Fruit fly (Drosophila melanogaster) S2 (cell line): ENCODE results near the gene CG31663.

Experiments
- CG8478 ChIP-seq: fragments of >200 bp; optimal IDR thresholded peaks from 2 replicates; lab custom pipeline; 2018
- CTCF ChIP-seq, 2 experiments: fragments of >200 bp; optimal IDR thresholded peaks; 2 replicates each; lab custom pipeline; 2018

The CG31663 gene

dm6 chr2L:1881380-1881779, at the start of gene CG31663:
Gene CG31663 (minus strand): TSS chr2L:1881480.
- TF ChIP-seq CG8478 (no peak), CTCF (optimal IDR thresholded peaks at IDR 0.05; lab: Kevin White, UChicago) (no peak)

DNA sequence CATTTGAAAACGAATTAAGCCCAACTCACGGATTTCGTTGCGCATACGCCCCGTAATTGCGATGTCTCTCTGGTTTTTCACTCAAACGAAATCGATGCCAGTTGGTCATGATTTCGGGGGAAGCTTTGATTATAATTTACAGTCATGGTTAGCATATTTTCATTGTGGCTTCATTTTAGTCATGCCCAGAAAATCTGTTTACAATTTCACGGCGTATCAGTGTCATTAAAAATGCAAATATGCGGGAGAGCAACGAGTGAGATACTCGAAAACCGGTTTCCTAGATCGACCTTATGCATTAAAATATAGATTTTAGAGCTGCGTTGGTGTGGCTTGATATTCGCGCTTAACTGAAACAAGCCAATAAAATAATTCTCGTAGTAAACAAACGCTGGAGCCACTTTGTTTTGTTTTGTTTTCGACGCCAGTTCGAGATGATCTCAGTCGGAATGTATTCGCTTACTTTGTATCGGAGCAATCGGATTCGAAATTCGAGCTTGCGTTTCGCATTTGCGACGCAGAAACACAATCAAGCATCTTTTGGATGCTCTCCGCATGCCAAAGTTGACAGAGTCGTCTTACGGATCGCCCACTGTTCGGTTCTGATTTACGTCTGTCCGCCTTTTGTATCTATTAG, 49.4 kb upstream of the CG31663 start:
- no peak for TF ChIP-seq CG8478

- TF ChIP-seq CTCF (optimal IDR thresholded peaks at IDR 0.05; lab: Kevin White, UChicago) (no peak), CG8478 (no peak)
Observed at dm6 chr2L:1927406-1927805, 46.1 kb upstream of the CG31663 start.

DNA sequence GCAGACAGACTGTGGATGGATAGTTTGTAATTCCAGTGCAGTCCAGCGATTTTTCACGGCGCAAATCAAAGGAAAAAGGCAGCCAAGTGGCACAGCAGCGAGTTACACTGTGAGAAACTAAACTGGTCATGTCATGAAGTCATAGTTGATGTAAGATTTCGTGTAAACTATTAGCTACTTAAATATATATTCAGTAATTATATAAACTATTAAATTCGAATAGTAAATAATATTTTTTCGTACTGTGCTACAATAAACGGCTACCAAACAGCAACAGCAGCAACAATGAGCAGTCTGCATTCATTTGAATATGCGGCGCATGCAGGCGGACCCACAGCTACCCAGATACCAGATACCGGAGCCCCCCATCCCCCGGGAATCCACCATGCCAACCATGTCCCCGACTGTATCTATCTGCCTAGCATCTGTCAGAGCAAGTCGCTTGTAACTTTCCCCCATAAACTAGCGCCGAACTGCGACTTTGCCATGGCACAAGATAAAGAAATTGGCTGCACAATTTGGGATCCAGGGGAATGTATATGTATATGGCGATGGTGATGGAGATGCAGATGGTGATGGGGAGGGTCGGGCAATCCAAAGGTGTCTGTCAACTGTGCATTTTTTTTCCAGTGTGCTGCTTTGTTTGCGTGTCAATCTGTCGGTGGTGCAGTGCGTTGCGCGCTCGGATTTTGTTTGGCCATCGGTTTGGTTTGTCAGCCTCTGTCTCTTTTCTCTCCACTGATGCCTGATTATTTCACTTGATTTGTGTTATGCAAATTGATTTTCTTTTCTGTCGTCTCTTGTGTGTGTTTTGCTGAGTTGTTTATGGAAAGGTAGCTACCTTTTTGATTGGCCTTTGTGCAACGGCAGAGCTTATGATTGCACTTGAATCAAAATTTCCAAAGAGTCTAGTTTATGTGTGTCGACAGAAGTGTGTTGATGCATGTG, 44.9 kb upstream of the CG31663 start:
- TF ChIP-seq CTCF (optimal IDR thresholded peaks at IDR 0.05; lab: Kevin White, UChicago) (no peak), CG8478 (no peak)

- TF ChIP-seq CTCF (optimal IDR thresholded peaks at IDR 0.05; lab: Kevin White, UChicago) (no peak), CG8478 (no peak)
Observed at dm6 chr2L:1923846-1924245, 42.6 kb upstream of the CG31663 start.

- no peak for TF ChIP-seq CTCF (optimal IDR thresholded peaks at IDR 0.05; lab: Kevin White, UChicago)
- no peak for TF ChIP-seq CG8478
Observed at dm6 chr2L:1916461-1916860, 35.2 kb upstream of the CG31663 start.

DNA sequence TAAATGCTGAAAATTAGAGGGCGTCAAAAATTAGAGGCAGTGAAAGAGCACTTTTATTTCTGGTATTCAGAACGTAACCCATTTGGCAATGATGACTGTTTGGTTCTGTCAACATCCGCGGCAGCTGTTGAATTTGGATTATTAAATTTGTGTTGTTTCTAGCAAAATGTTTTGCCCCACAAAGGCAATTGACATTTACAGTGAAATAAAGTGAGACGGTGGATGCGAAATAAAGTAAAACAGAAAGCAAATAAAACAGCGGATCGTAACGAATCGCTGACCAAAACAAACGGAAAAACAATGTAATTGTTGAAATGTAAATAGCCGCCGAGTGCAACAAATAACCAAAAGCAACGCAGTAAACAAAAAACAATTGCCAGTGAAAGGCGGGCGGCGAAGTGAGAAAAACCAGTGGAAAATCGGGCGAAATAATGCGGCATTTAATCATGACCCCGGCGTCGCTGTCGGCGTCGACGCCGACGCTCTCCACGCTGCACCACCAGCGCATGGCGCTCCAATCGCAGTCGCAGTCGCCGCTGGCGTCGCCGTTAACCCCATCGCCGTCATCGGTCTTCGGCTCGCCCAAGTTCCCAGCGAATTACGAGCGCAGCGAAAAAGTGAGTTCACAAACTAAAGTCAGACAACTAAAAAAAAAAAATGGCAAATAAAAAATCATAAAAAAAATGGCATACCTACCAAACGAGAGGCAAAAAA, 31.9 kb upstream of the CG31663 start:
- TF ChIP-seq CG8478 (no peak), CTCF (optimal IDR thresholded peaks at IDR 0.05; lab: Kevin White, UChicago) (no peak)

- TF ChIP-seq CTCF (optimal IDR thresholded peaks at IDR 0.05; lab: Kevin White, UChicago) = no peak
- no peak for TF ChIP-seq CG8478
Observed at dm6 chr2L:1912489-1912888, 31.2 kb upstream of the CG31663 start.

DNA sequence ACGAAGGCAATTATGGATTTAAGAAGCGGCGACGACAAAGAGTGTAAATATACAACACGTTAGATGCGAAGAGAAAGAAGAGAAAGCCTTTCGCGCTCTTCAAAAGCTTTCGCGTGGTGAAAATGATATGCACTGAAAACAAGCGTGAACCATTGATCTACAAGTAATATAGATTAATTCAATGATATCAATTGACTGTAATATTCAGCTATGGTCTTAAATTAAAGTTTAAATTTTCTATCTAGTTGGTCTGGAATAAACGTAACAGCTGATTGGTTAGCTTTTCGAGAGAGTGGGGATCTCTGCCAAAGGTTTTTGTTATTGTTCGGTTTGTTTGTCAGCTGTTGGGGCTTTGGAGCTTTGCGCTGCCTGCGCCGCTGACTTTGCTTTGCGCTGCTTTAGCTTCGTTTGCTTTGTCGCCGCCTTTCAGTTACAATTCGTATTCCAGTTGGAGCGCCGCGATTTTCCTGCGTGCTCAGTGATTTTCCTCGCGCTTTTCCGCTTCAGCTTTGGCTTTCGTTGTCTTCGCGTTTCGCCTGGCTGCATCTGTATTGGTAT, 30.1 kb upstream of the CG31663 start:
- no peak for TF ChIP-seq CTCF (optimal IDR thresholded peaks at IDR 0.05; lab: Kevin White, UChicago)
- no peak for TF ChIP-seq CG8478

DNA sequence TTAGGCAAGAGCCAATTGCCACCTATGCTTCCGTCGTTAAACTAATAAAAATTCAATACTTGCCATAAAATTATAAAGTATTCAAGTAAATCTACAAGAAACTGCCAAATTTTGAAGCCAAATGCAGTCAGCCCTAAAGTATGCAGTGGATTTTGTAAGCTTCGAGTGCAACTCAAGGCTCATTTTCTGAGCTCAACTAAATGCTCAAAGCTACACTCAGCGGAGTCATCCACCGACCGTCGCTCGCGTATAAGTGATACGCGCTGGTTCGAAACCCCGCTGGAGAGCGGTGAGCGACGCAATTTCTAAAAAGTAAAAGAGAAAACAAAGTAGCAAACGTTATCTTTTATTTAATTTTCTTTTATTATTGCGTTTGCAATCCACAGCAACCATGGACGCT, 28.4 kb upstream of the CG31663 start:
- TF ChIP-seq CTCF (optimal IDR thresholded peaks at IDR 0.05; lab: Kevin White, UChicago) (peak; percentile 56 to 67), CG8478 (no peak)

DNA sequence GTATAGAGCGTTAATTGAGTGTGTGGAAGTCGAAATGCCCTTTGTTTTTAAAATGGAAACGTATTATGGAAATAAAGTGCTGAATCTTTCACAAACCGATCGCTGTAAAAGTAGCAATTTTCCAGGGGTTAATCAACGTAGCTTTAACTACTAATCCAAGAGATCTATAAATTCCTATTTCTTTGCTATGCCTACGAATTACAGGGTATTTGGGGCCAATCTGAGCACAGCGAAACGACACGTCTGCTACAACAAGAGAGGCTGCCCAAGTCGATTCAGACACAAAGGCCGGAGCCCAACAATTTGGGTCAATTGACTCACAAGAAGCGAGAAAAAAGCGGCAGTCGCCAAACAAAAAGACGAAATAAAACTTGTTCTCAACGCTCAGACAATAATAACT, 25.8 kb upstream of the CG31663 start:
- TF ChIP-seq CG8478 = no peak
- no peak for TF ChIP-seq CTCF (optimal IDR thresholded peaks at IDR 0.05; lab: Kevin White, UChicago)

DNA sequence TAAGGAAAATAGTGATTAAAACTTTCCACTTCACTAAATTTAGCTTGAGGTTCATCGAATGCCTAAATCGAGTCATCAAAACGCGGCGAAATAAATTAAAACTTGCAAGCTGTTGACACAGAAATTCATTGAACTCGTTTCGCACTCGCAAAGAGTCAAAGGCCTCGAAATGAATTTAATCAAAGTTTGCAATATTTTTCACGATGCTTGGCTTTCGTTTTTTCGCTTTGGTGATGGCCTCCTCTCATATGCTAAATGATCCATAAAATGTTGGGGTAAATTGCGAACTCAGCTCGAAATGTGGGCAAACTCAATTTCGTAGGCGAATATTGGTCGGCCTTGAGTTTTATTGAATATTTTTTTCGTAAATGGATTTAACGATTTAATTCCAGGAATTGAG, 25.0 kb upstream of the CG31663 start:
- TF ChIP-seq CTCF (optimal IDR thresholded peaks at IDR 0.05; lab: Kevin White, UChicago) = no peak
- no peak for TF ChIP-seq CG8478

dm6 chr2L:1902904-1903303, 21.6 kb upstream of the CG31663 start:
- no peak for TF ChIP-seq CG8478
- TF ChIP-seq CTCF (optimal IDR thresholded peaks at IDR 0.05; lab: Kevin White, UChicago) = no peak

DNA sequence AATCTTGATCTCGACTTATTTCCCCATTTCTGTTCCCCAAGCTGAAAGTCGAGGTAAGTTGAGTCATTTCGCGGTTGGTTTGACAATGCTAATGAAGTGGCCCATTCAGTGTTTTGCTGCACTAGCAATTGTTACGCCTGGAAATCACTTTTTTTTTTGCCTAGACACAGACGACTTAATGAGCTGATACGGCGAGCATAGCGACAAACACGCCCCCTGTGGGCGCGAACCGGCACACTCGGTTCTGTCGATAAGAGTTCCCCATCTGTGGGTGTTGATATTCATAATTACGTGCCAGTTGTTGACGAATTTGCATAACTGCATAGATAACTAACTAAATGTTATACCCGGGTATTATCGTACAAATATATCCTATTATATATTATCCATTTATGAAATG, 21.0 kb upstream of the CG31663 start:
- peak; percentile 79 to 84 for TF ChIP-seq CTCF (optimal IDR thresholded peaks at IDR 0.05; lab: Kevin White, UChicago)
- TF ChIP-seq CG8478 = no peak

DNA sequence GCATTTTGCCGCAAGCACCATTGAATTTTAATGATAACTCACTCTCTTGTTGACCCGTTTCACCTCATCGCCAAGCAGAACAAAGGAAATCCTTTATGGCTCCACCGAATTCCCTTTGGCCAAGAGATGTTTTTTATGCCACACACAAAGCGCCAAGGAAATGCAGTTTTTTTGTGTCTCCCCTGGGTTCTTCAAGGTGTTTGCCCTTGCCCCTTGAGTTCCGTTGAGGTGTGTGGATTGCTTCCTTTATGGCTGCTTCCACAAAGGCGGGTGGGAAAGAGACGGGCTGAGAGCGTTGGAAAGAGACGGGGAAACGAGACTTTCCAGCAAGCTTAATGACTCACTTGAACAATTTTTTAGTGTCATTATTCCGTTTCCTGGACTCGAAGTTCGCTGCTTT, 20.0 kb upstream of the CG31663 start:
- TF ChIP-seq CTCF (optimal IDR thresholded peaks at IDR 0.05; lab: Kevin White, UChicago) (no peak), CG8478 (no peak)

- TF ChIP-seq CTCF (optimal IDR thresholded peaks at IDR 0.05; lab: Kevin White, UChicago) = no peak
- TF ChIP-seq CG8478 = no peak
Observed at dm6 chr2L:1887729-1888128, 6.4 kb upstream of the CG31663 start.
